Worm (Caenorhabditis elegans) whole organism, L3 larva: Measurements from ENCODE around the gene ZK697.1.

Source experiments
- elt-1 ChIP-seq: fragments of 150-350 bp; optimal IDR thresholded peaks from 2 replicates; lab custom pipeline; 2014; ENCODE audit warnings: missing biosample characterization, missing genetic modification characterization
- elt-3 ChIP-seq, 3 experiments: fragments of 150-350 bp in 1 of 3; sonication (generic microtip) in 2 of 3; optimal IDR thresholded peaks; 2 replicates in 2 of 3; 4 replicates in 1 of 3; lab custom pipeline; 2014 to 2017; ENCODE audit warnings: missing biosample characterization in 3 of 3, missing genetic modification characterization in 3 of 3
- pha-4 ChIP-seq: fragments of 150-350 bp; optimal IDR thresholded peaks from 2 replicates; lab custom pipeline; 2014; ENCODE audit warnings: missing biosample characterization, missing genetic modification reagents, missing genetic modification characterization

DNA sequence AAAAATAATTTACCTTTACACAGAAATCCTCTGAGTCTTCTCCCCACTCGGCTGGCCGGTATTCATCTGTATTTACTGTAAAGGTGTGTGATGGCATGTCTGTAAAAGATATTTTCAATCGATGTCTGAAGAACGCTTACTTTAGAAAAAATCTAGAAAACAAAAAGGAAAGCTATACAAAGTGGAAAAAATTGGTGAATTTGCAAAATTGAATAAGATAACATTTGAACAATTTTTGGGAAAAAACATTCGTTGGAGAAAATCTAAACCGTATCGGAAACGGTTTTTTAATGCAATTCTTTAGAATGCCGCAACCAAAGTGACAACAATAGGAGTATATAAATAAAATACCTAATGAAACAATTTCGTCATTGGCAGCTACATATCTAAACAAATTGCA lies 29.3 kb downstream of the ZK697.1 start, which contains the start of gene F36H9.5:
- TF ChIP-seq elt-3 (tag; optimal IDR thresholded peaks at IDR 0.05; lab: Kevin White, UChicago), result no peak
- no peak for TF ChIP-seq elt-1
- no peak for TF ChIP-seq pha-4 (tag; lab: Kevin White, UChicago)
